Fruit fly (Drosophila melanogaster): Measurements from ENCODE around the gene Wnt4.
A peak's percentile ranks its signal among the peaks of the same experiment; 100 is the strongest.

Wnt4 gene

dm6 chr2L:7295924-7296323 lies 19.0 kb upstream of the Wnt4 start (continued):
- peak; percentile 80; the same call in 2 of the 3 replicates for TF ChIP-seq CG3726 (GFP tag; IDR thresholded peaks at IDR 0.05)
- TF ChIP-seq odd (GFP tag; optimal IDR thresholded peaks at IDR 0.05) = peak; percentile 64
- peak; percentile 79 for TF ChIP-seq CG15601 (tag; optimal IDR thresholded peaks at IDR 0.05)
- peak; percentile 52 for TF ChIP-seq CG8359 (GFP tag; optimal IDR thresholded peaks at IDR 0.05; ENCODE audit: borderline replicate concordance)
- peak; percentile 90 for TF ChIP-seq CG11504 (tag; optimal IDR thresholded peaks at IDR 0.05)
- no peak for TF ChIP-seq caup (GFP tag; optimal IDR thresholded peaks at IDR 0.05; ENCODE audit: severe bottlenecking)
- TF ChIP-seq CG30020 (tag; optimal IDR thresholded peaks at IDR 0.05) = peak; percentile 52
- TF ChIP-seq NFAT (GFP tag; IDR thresholded peaks at IDR 0.05) = no peak
- TF ChIP-seq CG12942 (GFP tag; optimal IDR thresholded peaks at IDR 0.05) = peak; percentile 53
- peak; percentile 49 for TF ChIP-seq NC2β (GFP tag; optimal IDR thresholded peaks at IDR 0.05)
- no peak for TF ChIP-seq Fer2 (tag; optimal IDR thresholded peaks at IDR 0.05)
- TF ChIP-seq CG1529 (GFP tag; optimal IDR thresholded peaks at IDR 0.05) = peak; percentile 85
- no peak for TF ChIP-seq GATAe (GFP tag; conservative IDR thresholded peaks at IDR 0.05)
- TF ChIP-seq Sry-δ (GFP tag; optimal IDR thresholded peaks at IDR 0.05) = no peak
- peak; percentile 47; the same call in 1 of the 2 replicates for TF ChIP-seq CG1024 (GFP tag; IDR thresholded peaks at IDR 0.05)
- no peak for TF ChIP-seq CG7928 (GFP tag; optimal IDR thresholded peaks at IDR 0.05)
- TF ChIP-seq CG13123 (GFP tag; optimal IDR thresholded peaks at IDR 0.05) = no peak
- TF ChIP-seq CG2889 (GFP tag; IDR thresholded peaks at IDR 0.05) = no peak
- peak; percentile 41 for TF ChIP-seq HHEX (GFP tag; optimal IDR thresholded peaks at IDR 0.05)
- TF ChIP-seq Dll (GFP tag; IDR thresholded peaks at IDR 0.05; ENCODE audit: partially characterized antibody) = no peak
- no peak for TF ChIP-seq p53 (GFP tag; optimal IDR thresholded peaks at IDR 0.05)
- peak; percentile 13 for TF ChIP-seq CG7745 (tag; optimal IDR thresholded peaks at IDR 0.05)
- TF ChIP-seq CG17361 (GFP tag; IDR thresholded peaks at IDR 0.05) = peak; percentile 87
- no peak for TF ChIP-seq Sin3A (optimal IDR thresholded peaks at IDR 0.05)
- peak; percentile 54 to 69 for TF ChIP-seq dpn (GFP tag; optimal IDR thresholded peaks at IDR 0.05)
- no peak for TF ChIP-seq luna (GFP tag; optimal IDR thresholded peaks at IDR 0.05)
- peak; percentile 57 for TF ChIP-seq Atf-2 (GFP tag; optimal IDR thresholded peaks at IDR 0.05)
- peak; percentile 58 for TF ChIP-seq Mad (GFP tag; optimal IDR thresholded peaks at IDR 0.05)
- peak; percentile 40 for TF ChIP-seq Max (GFP tag; optimal IDR thresholded peaks at IDR 0.05)
- peak; percentile 43 for TF ChIP-seq chn (GFP tag; optimal IDR thresholded peaks at IDR 0.05)
- no peak for TF ChIP-seq corto (GFP tag; optimal IDR thresholded peaks at IDR 0.05)
- no peak for TF ChIP-seq gro (GFP tag; optimal IDR thresholded peaks at IDR 0.05)
- peak; percentile 70 for TF ChIP-seq CG10209 (GFP tag; optimal IDR thresholded peaks at IDR 0.05)
- peak; percentile 37; the same call in 1 of the 2 replicates for TF ChIP-seq CG3847 (GFP tag; IDR thresholded peaks at IDR 0.05)
- no peak for TF ChIP-seq crol (GFP tag; IDR thresholded peaks at IDR 0.05)
- TF ChIP-seq Nf-YB (GFP tag; optimal IDR thresholded peaks at IDR 0.05) = peak; percentile 53
- TF ChIP-seq CG8290 (GFP tag; optimal IDR thresholded peaks at IDR 0.05) = peak; percentile 70
- TF ChIP-seq CG8290 (tag; optimal IDR thresholded peaks at IDR 0.05) = peak in 1 of 2 experiments; percentile 61
- no peak for TF ChIP-seq CG11085 (GFP tag; IDR thresholded peaks at IDR 0.05)
- no peak for TF ChIP-seq cg (GFP tag; optimal IDR thresholded peaks at IDR 0.05)
- TF ChIP-seq lmd (GFP tag; IDR thresholded peaks at IDR 0.05) = peak; percentile 72
- peak; percentile 80 for TF ChIP-seq Chrac-16 (GFP tag; optimal IDR thresholded peaks at IDR 0.05)
- no peak for TF ChIP-seq CG42726 (GFP tag; IDR thresholded peaks at IDR 0.05; ENCODE audit: partially characterized antibody)
- no peak for TF ChIP-seq br (optimal IDR thresholded peaks at IDR 0.05)
- TF ChIP-seq seq (GFP tag; IDR thresholded peaks at IDR 0.05) = peak; percentile 67
- peak; percentile 75 for TF ChIP-seq CG12219 (GFP tag; optimal IDR thresholded peaks at IDR 0.05)
- TF ChIP-seq grau (tag; optimal IDR thresholded peaks at IDR 0.05) = peak; percentile 79
- TF ChIP-seq sug (tag; optimal IDR thresholded peaks at IDR 0.05) = no peak
- peak; percentile 85 for TF ChIP-seq CG17328 (GFP tag; IDR thresholded peaks at IDR 0.05)
- TF ChIP-seq unpg (GFP tag; optimal IDR thresholded peaks at IDR 0.05) = peak; percentile 79
- TF ChIP-seq CG17912 (GFP tag; optimal IDR thresholded peaks at IDR 0.05) = no peak
- peak; percentile 63; the same call in 2 of the 3 replicates for TF ChIP-seq dysf (GFP tag; IDR thresholded peaks at IDR 0.05)

All from whole organism, embryonic.